Worm (Caenorhabditis elegans) whole organism, late embryonic: Measurements from ENCODE around the gene AC3.5.

Experiments used
- K09A11.1 ChIP-seq: sonication (generic microtip); optimal IDR thresholded peaks from 2 replicates; lab custom pipeline; 2017; ENCODE audit warnings: antibody characterized with exemption, mild to moderate bottlenecking, missing genetic modification characterization, missing compliant biosample characterization; ENCODE audit not compliant: insufficient read depth
- Y22D7AL.16 ChIP-seq: sonication (generic microtip); optimal IDR thresholded peaks from 2 replicates; lab custom pipeline; 2016; ENCODE audit warnings: missing genetic modification characterization, missing compliant biosample characterization
- ceh-2 ChIP-seq: sonication (generic microtip); optimal IDR thresholded peaks from 2 replicates; lab custom pipeline; 2016; ENCODE audit warnings: missing genotype, missing genetic modification characterization, missing compliant biosample characterization
- ceh-9 ChIP-seq: sonication (generic microtip); optimal IDR thresholded peaks from 2 replicates; lab custom pipeline; 2016; ENCODE audit warnings: mild to moderate bottlenecking, missing genetic modification characterization, inconsistent platforms, missing compliant biosample characterization
- fkh-10 ChIP-seq: fragments of 150-350 bp; optimal IDR thresholded peaks from 2 replicates; lab custom pipeline; 2014; ENCODE audit warnings: missing biosample characterization, missing genetic modification reagents, missing genetic modification characterization
- gmeb-2 ChIP-seq: sonication (generic microtip); optimal IDR thresholded peaks from 2 replicates; lab custom pipeline; 2016; ENCODE audit warnings: missing genetic modification characterization, inconsistent platforms, missing compliant biosample characterization
- nhr-11 ChIP-seq: fragments of 150-350 bp; optimal IDR thresholded peaks from 2 replicates; lab custom pipeline; 2014; ENCODE audit warnings: missing biosample characterization, missing genetic modification characterization
- odd-2 ChIP-seq: sonication (generic microtip); optimal IDR thresholded peaks from 2 replicates; lab custom pipeline; 2017; ENCODE audit warnings: antibody characterized with exemption, mild to moderate bottlenecking, missing genetic modification characterization, missing compliant biosample characterization
- pqm-1 ChIP-seq: sonication (generic microtip); optimal IDR thresholded peaks from 2 replicates; lab custom pipeline; 2016; ENCODE audit warnings: missing genetic modification characterization, missing compliant biosample characterization
- rnt-1 ChIP-seq: sonication (generic microtip); optimal IDR thresholded peaks from 2 replicates; lab custom pipeline; 2016; ENCODE audit warnings: missing genetic modification characterization, missing compliant biosample characterization
- ttx-3 ChIP-seq: sonication (generic microtip); optimal IDR thresholded peaks from 2 replicates; lab custom pipeline; 2016; ENCODE audit warnings: missing genetic modification reagents, missing genetic modification characterization, missing compliant biosample characterization
- ztf-16 ChIP-seq: sonication (generic microtip); optimal IDR thresholded peaks from 2 replicates; lab custom pipeline; 2017; ENCODE audit warnings: missing genetic modification characterization, missing compliant biosample characterization

DNA sequence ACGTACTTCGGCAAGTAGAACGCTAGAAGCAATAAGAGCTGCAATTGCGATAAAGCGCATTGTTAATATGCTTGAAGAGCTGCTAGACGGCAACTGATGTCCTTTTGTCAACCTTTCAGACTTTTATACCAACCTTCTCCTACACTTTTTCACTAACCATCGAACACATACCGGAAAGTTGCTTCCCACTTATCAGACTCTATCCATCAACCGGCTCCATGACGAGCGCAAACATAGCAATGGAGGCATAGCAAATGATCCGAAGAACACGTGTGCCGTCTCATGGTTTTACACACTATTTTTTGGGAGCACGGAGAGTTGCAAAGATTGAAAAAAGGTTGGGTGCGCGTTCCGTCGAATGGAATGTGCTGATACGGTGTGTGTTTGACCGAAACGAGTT is 6.6 kb upstream of the AC3.5 start, which contains the start of gene abu-1:
- TF ChIP-seq Y22D7AL.16 (tag; lab: Kevin White, UChicago) (no peak), ttx-3 (tag; lab: Kevin White, UChicago) (no peak), nhr-11 (tag; lab: Kevin White, UChicago) (no peak), ztf-16 (tag; lab: Kevin White, UChicago) (no peak), ceh-9 (tag; lab: Kevin White, UChicago) (no peak), K09A11.1 (tag; lab: Kevin White, UChicago) (no peak), rnt-1 (no peak), pqm-1 (tag; lab: Kevin White, UChicago) (no peak), fkh-10 (no peak), gmeb-2 (tag; lab: Kevin White, UChicago) (no peak), odd-2 (tag; lab: Kevin White, UChicago) (no peak), ceh-2 (tag; lab: Kevin White, UChicago) (no peak)
